Worm (Caenorhabditis elegans) whole organism, young adult: ENCODE results near the gene ttr-39.

Experiments
- B0261.1 ChIP-seq: sonication (generic microtip); optimal IDR thresholded peaks from 2 replicates; lab custom pipeline; 2016; ENCODE audit warnings: mild to moderate bottlenecking, missing genetic modification characterization, moderate library complexity, missing compliant biosample characterization
- C17E4.6 ChIP-seq: fragments of 200-800 bp; sonication (Bioruptor generic); IDR thresholded peaks from 2 replicates; pipeline ENCODE4 v1.3.6; 2022; ENCODE audit warnings: missing genetic modification reagents, missing genetic modification characterization, missing compliant biosample characterization
- F22D6.2 ChIP-seq: sonication (generic microtip); optimal IDR thresholded peaks from 2 replicates; lab custom pipeline; 2016; ENCODE audit warnings: mild to moderate bottlenecking, missing genetic modification characterization, missing compliant biosample characterization
- F33H1.4 ChIP-seq: fragments of 200-800 bp; sonication (Bioruptor generic); IDR thresholded peaks from 2 replicates; pipeline ENCODE4 v1.3.6; 2022; ENCODE audit warnings: missing genetic modification reagents, missing genetic modification characterization, missing compliant biosample characterization
- F55B11.4 ChIP-seq: sonication (generic microtip); optimal IDR thresholded peaks from 2 replicates; lab custom pipeline; 2016; ENCODE audit warnings: missing compliant biosample characterization, missing genetic modification characterization, borderline replicate concordance; ENCODE audit not compliant: insufficient read depth
- F57A8.1 ChIP-seq: fragments of 200-800 bp; sonication (Bioruptor generic); optimal IDR thresholded peaks from 2 replicates; lab custom pipeline; 2018; ENCODE audit warnings: mild to moderate bottlenecking, missing genetic modification characterization, moderate library complexity, missing compliant biosample characterization
- F57C9.4 ChIP-seq: sonication (generic microtip); optimal IDR thresholded peaks from 2 replicates; lab custom pipeline; 2017; ENCODE audit warnings: mild to moderate bottlenecking, missing genetic modification characterization, missing compliant biosample characterization
- T26A5.8 ChIP-seq: sonication (generic microtip); optimal IDR thresholded peaks from 2 replicates; lab custom pipeline; 2016; ENCODE audit warnings: missing genetic modification characterization, missing compliant biosample characterization
- Y53G8AR.9 ChIP-seq: fragments of 200-800 bp; sonication (Bioruptor generic); conservative IDR thresholded peaks from 2 replicates; pipeline ENCODE4 v1.3.6; 2022; ENCODE audit warnings: missing genetic modification reagents, missing genetic modification characterization, missing compliant biosample characterization
- akir-1 ChIP-seq: fragments of 200-800 bp; sonication (Bioruptor generic); optimal IDR thresholded peaks from 2 replicates; lab custom pipeline; 2018; ENCODE audit warnings: mild to moderate bottlenecking, missing genetic modification characterization, moderate library complexity, missing compliant biosample characterization
- aptf-2 ChIP-seq: fragments of 200-800 bp; sonication (Bioruptor generic); conservative IDR thresholded peaks from 2 replicates; pipeline ENCODE4 v1.3.6; 2022; ENCODE audit warnings: missing genetic modification reagents, missing genetic modification characterization, missing compliant biosample characterization
- athp-1 ChIP-seq: sonication (generic microtip); optimal IDR thresholded peaks from 2 replicates; lab custom pipeline; 2017; ENCODE audit warnings: mild to moderate bottlenecking, missing genetic modification characterization, missing compliant biosample characterization
- attf-5 ChIP-seq: fragments of 200-800 bp; sonication (Bioruptor generic); optimal IDR thresholded peaks from 2 replicates; lab custom pipeline; 2018; ENCODE audit warnings: mild to moderate bottlenecking, missing genetic modification characterization, missing compliant biosample characterization
- bed-1 ChIP-seq: fragments of 200-800 bp; sonication (Bioruptor generic); IDR thresholded peaks from 2 replicates; pipeline ENCODE4 v1.3.6; 2022; ENCODE audit warnings: missing genetic modification reagents, missing genetic modification characterization, missing compliant biosample characterization
- ceh-40 ChIP-seq: fragments of 200-800 bp; sonication (Bioruptor generic); IDR thresholded peaks from 2 replicates; pipeline ENCODE4 v1.3.6; 2022; ENCODE audit warnings: missing genetic modification characterization, missing compliant biosample characterization
- ceh-79 ChIP-seq: sonication (generic microtip); optimal IDR thresholded peaks from 2 replicates; lab custom pipeline; 2017; ENCODE audit warnings: mild to moderate bottlenecking, missing genetic modification characterization, missing compliant biosample characterization
- dpff-1 ChIP-seq: sonication (generic microtip); optimal IDR thresholded peaks from 2 replicates; lab custom pipeline; 2017; ENCODE audit warnings: mild to moderate bottlenecking, missing genetic modification characterization, missing compliant biosample characterization
- egl-44 ChIP-seq: fragments of 200-800 bp; sonication (Bioruptor generic); IDR thresholded peaks from 2 replicates; pipeline ENCODE4 v1.3.6; 2022; ENCODE audit warnings: missing genetic modification reagents, missing genetic modification characterization, missing compliant biosample characterization
- egrh-3 ChIP-seq: fragments of 200-800 bp; sonication (Bioruptor generic); IDR thresholded peaks from 2 replicates; pipeline ENCODE4 v1.3.6; 2022; ENCODE audit warnings: missing genetic modification reagents, missing genetic modification characterization, missing compliant biosample characterization
- gei-17 ChIP-seq: fragments of 200-800 bp; sonication (Bioruptor generic); optimal IDR thresholded peaks from 2 replicates; lab custom pipeline; 2018; ENCODE audit warnings: mild to moderate bottlenecking, missing genetic modification characterization, missing compliant biosample characterization
- hlh-26 ChIP-seq: fragments of 200-800 bp; sonication (Bioruptor generic); conservative IDR thresholded peaks from 2 replicates; pipeline ENCODE4 v1.3.6; 2022; ENCODE audit warnings: missing genetic modification reagents, missing genetic modification characterization, missing compliant biosample characterization
- hmg-1.2 ChIP-seq: fragments of 200-800 bp; sonication (Bioruptor generic); IDR thresholded peaks from 2 replicates; pipeline ENCODE4 v1.3.6; 2022; ENCODE audit warnings: missing genetic modification reagents, missing genetic modification characterization, missing compliant biosample characterization
- hrde-1 ChIP-seq: sonication (generic microtip); optimal IDR thresholded peaks from 2 replicates; lab custom pipeline; 2016; ENCODE audit warnings: missing genetic modification characterization, mild to moderate bottlenecking, missing compliant biosample characterization, moderate library complexity, missing genotype, missing genetic modification reagents, borderline replicate concordance
- hsf-1 ChIP-seq: fragments of 200-800 bp; sonication (Bioruptor generic); IDR thresholded peaks from 2 replicates; pipeline ENCODE4 v1.3.6; 2022; ENCODE audit warnings: missing genetic modification reagents, missing genetic modification characterization, missing compliant biosample characterization
- lag-1 ChIP-seq: fragments of 200-800 bp; sonication (Bioruptor generic); IDR thresholded peaks from 2 replicates; pipeline ENCODE4 v1.3.6; 2022; ENCODE audit warnings: missing genetic modification reagents, missing genetic modification characterization, missing compliant biosample characterization
- lin-26 ChIP-seq: fragments of 200-800 bp; sonication (Bioruptor generic); IDR thresholded peaks from 2 replicates; pipeline ENCODE4 v1.3.6; 2022; ENCODE audit warnings: missing genetic modification reagents, missing genetic modification characterization, missing compliant biosample characterization
- lin-35 ChIP-seq, 3 experiments: fragments of 150-350 bp in 2 of 3; sonication (generic microtip) in 1 of 3; optimal IDR thresholded peaks; 2 replicates each; lab custom pipeline; 2014 to 2018; ENCODE audit warnings: missing biosample characterization in 3 of 3, missing genetic modification characterization in 3 of 3, missing genetic modification reagents in 3 of 3
- lir-1 ChIP-seq: fragments of 200-800 bp; sonication (Bioruptor generic); conservative IDR thresholded peaks from 2 replicates; pipeline ENCODE4 v1.3.6; 2022; ENCODE audit warnings: missing genetic modification reagents, missing genetic modification characterization, missing compliant biosample characterization
- madf-6 ChIP-seq: fragments of 200-800 bp; sonication (Bioruptor generic); IDR thresholded peaks from 2 replicates; pipeline ENCODE4 v1.3.6; 2022; ENCODE audit warnings: missing genetic modification reagents, missing genetic modification characterization, missing compliant biosample characterization
- mel-28 ChIP-seq: sonication (generic microtip); optimal IDR thresholded peaks from 2 replicates; lab custom pipeline; 2016; ENCODE audit warnings: borderline replicate concordance, mild to moderate bottlenecking, missing genetic modification characterization, missing compliant biosample characterization
- nfya-1 ChIP-seq: sonication (generic microtip); optimal IDR thresholded peaks from 2 replicates; lab custom pipeline; 2017; ENCODE audit warnings: antibody characterized with exemption, missing compliant biosample characterization, missing genetic modification characterization, borderline replicate concordance; ENCODE audit not compliant: insufficient read depth
- sea-2 ChIP-seq: fragments of 200-800 bp; sonication (Bioruptor generic); IDR thresholded peaks from 2 replicates; pipeline ENCODE4 v1.3.6; 2022; ENCODE audit warnings: missing genetic modification characterization, missing compliant biosample characterization
- somi-1 ChIP-seq: fragments of 200-800 bp; sonication (Bioruptor generic); optimal IDR thresholded peaks from 2 replicates; lab custom pipeline; 2018; ENCODE audit warnings: mild to moderate bottlenecking, missing genetic modification characterization, missing compliant biosample characterization
- tlf-1 ChIP-seq: fragments of 200-800 bp; sonication (Bioruptor generic); optimal IDR thresholded peaks from 2 replicates; lab custom pipeline; 2018; ENCODE audit warnings: mild to moderate bottlenecking, missing genetic modification characterization, missing compliant biosample characterization
- xnd-1 ChIP-seq: sonication (generic microtip); optimal IDR thresholded peaks from 2 replicates; lab custom pipeline; 2016; ENCODE audit warnings: missing genotype, missing genetic modification reagents, missing genetic modification characterization, missing compliant biosample characterization
- zfh-2 ChIP-seq: fragments of 200-800 bp; sonication (Bioruptor generic); conservative IDR thresholded peaks from 2 replicates; pipeline ENCODE4 v1.3.6; 2022; ENCODE audit warnings: missing genetic modification reagents, missing genetic modification characterization, missing compliant biosample characterization
- zim-3 ChIP-seq: sonication (generic microtip); optimal IDR thresholded peaks from 2 replicates; lab custom pipeline; 2017; ENCODE audit warnings: mild to moderate bottlenecking, missing genetic modification characterization, moderate library complexity, missing compliant biosample characterization
- ztf-25 ChIP-seq: fragments of 200-800 bp; sonication (Bioruptor generic); IDR thresholded peaks from 2 replicates; pipeline ENCODE4 v1.3.6; 2022; ENCODE audit warnings: missing genetic modification reagents, missing genetic modification characterization, missing compliant biosample characterization
- ztf-3 ChIP-seq: fragments of 200-800 bp; sonication (Bioruptor generic); optimal IDR thresholded peaks from 2 replicates; lab custom pipeline; 2018; ENCODE audit warnings: mild to moderate bottlenecking, missing genetic modification characterization, missing compliant biosample characterization

Gene ttr-39

ce11 chrIV:10115142-10115541 lies 25.5 kb upstream of the ttr-39 start, which contains the start of gene C04G2.10:
Gene C04G2.10 (plus strand): TSS chrIV:10115442.
- TF ChIP-seq F33H1.4 (no peak), ceh-79 (no peak), somi-1 (no peak), F22D6.2 (tag; lab: Kevin White, UChicago) (no peak), hsf-1 (GFP tag; lab: Robert Waterston, UW) (no peak), ztf-25 (no peak), zim-3 (tag; lab: Kevin White, UChicago) (no peak), zfh-2 (GFP tag; lab: Robert Waterston, UW) (no peak), bed-1 (GFP tag; lab: Robert Waterston, UW) (no peak), Y53G8AR.9 (no peak), F57C9.4 (no peak), T26A5.8 (no peak), B0261.1 (tag; lab: Kevin White, UChicago) (no peak), lin-26 (GFP tag; lab: Robert Waterston, UW) (no peak), nfya-1 (tag; lab: Kevin White, UChicago) (no peak)

ce11 chrIV:10112570-10112969 lies 22.9 kb upstream of the ttr-39 start, which contains the start of gene nsph-3.2:
Gene nsph-3.2 (plus strand): TSS chrIV:10112870.
- TF ChIP-seq egl-44 (GFP tag; lab: Robert Waterston, UW), result no peak
- TF ChIP-seq tlf-1, result no peak

ce11 chrIV:10111441-10111840 lies 21.8 kb upstream of the ttr-39 start, which contains the start of gene spch-1:
Gene spch-1 (minus strand): TSS chrIV:10111541.
- TF ChIP-seq hlh-26, result no peak
- TF ChIP-seq attf-5 (GFP tag; lab: Kevin White, UChicago), result no peak
- TF ChIP-seq hmg-1.2, result no peak
- TF ChIP-seq gei-17 (GFP tag; lab: Kevin White, UChicago), result no peak
- TF ChIP-seq F55B11.4 (tag; lab: Kevin White, UChicago), result no peak
- TF ChIP-seq, all 124 proteins: peak for 0

- TF ChIP-seq aptf-2 (GFP tag; lab: Robert Waterston, UW) (no peak), lag-1 (no peak), madf-6 (GFP tag; lab: Robert Waterston, UW) (no peak), sea-2 (GFP tag; lab: Robert Waterston, UW) (no peak), egrh-3 (GFP tag; lab: Robert Waterston, UW) (peak; percentile 82; the same call in 1 of the 2 replicates), attf-5 (GFP tag; lab: Kevin White, UChicago) (no peak), zfh-2 (GFP tag; lab: Robert Waterston, UW) (peak; percentile 87), mel-28 (tag; lab: Kevin White, UChicago) (no peak), ceh-40 (GFP tag; lab: Robert Waterston, UW) (no peak)
Observed at ce11 chrIV:10110870-10111269, 21.2 kb upstream of the ttr-39 start.

ce11 chrIV:10110417-10110816 lies 20.7 kb upstream of the ttr-39 start, which contains the start of gene egl-38:
Gene egl-38 (minus strand): TSS chrIV:10110517.
- no peak for TF ChIP-seq xnd-1 (tag; lab: Kevin White, UChicago)
- TF ChIP-seq akir-1 (GFP tag; lab: Kevin White, UChicago), result no peak
- no peak for TF ChIP-seq C17E4.6 (GFP tag; lab: Robert Waterston, UW)
- TF ChIP-seq lin-35 (GFP tag; optimal IDR thresholded peaks at IDR 0.05; lab: Kevin White, UChicago), result no peak
- no peak for TF ChIP-seq egrh-3 (GFP tag; lab: Robert Waterston, UW)
- TF ChIP-seq F57A8.1 (GFP tag; lab: Kevin White, UChicago), result no peak
- no peak for TF ChIP-seq ztf-3
- no peak for TF ChIP-seq somi-1
- no peak for TF ChIP-seq madf-6 (GFP tag; lab: Robert Waterston, UW)
- no peak for TF ChIP-seq dpff-1 (tag; lab: Kevin White, UChicago)
- no peak for TF ChIP-seq hrde-1
- TF ChIP-seq lir-1 (GFP tag; lab: Robert Waterston, UW), result no peak
- TF ChIP-seq athp-1 (tag; lab: Kevin White, UChicago), result no peak
